Worm (Caenorhabditis elegans) whole organism, mixed stage, embryonic: ENCODE data around the gene brc-1.

Source experiments
- M03D4.4 ChIP-seq: sonication (generic microtip); optimal IDR thresholded peaks from 2 replicates; lab custom pipeline; 2017; ENCODE audit warnings: mild to moderate bottlenecking, missing genetic modification characterization, missing compliant biosample characterization
- bed-3 ChIP-seq: fragments of 200-800 bp; sonication (Bioruptor generic); optimal IDR thresholded peaks from 3 replicates; lab custom pipeline; 2018; ENCODE audit warnings: mild to moderate bottlenecking, missing genetic modification characterization, moderate library complexity, missing compliant biosample characterization
- blmp-1 ChIP-seq: fragments of 150-350 bp; optimal IDR thresholded peaks from 2 replicates; lab custom pipeline; 2014; ENCODE audit warnings: missing biosample characterization, missing genetic modification characterization
- ceh-39 ChIP-seq: fragments of 150-350 bp; optimal IDR thresholded peaks from 2 replicates; lab custom pipeline; 2014; ENCODE audit warnings: missing biosample characterization, missing genetic modification characterization
- ceh-43 ChIP-seq: fragments of 200-800 bp; sonication (Bioruptor generic); optimal IDR thresholded peaks from 2 replicates; lab custom pipeline; 2018; ENCODE audit warnings: mild to moderate bottlenecking, missing genetic modification characterization, moderate library complexity, missing compliant biosample characterization
- ceh-83 ChIP-seq: fragments of 200-800 bp; sonication (Bioruptor generic); optimal IDR thresholded peaks from 2 replicates; lab custom pipeline; 2018; ENCODE audit warnings: mild to moderate bottlenecking, missing genetic modification characterization, missing compliant biosample characterization
- ces-1 ChIP-seq: fragments of 150-350 bp; optimal IDR thresholded peaks from 2 replicates; lab custom pipeline; 2014; ENCODE audit warnings: missing biosample characterization, missing genetic modification reagents, missing genetic modification characterization
- cnd-1 ChIP-seq: fragments of 200-800 bp; sonication (Bioruptor generic); optimal IDR thresholded peaks from 2 replicates; lab custom pipeline; 2018; ENCODE audit warnings: mild to moderate bottlenecking, missing genetic modification characterization, missing compliant biosample characterization
- drap-1 ChIP-seq: fragments of 200-800 bp; sonication (Bioruptor generic); optimal IDR thresholded peaks from 3 replicates; lab custom pipeline; 2018; ENCODE audit warnings: mild to moderate bottlenecking, missing genetic modification characterization, missing compliant biosample characterization
- elt-1 ChIP-seq: sonication (generic microtip); optimal IDR thresholded peaks from 2 replicates; lab custom pipeline; 2017; ENCODE audit warnings: missing genetic modification characterization, mild to moderate bottlenecking, missing compliant biosample characterization, antibody characterized with exemption, moderate library complexity, borderline replicate concordance; ENCODE audit not compliant: insufficient read depth
- elt-3 ChIP-seq: fragments of 150-350 bp; optimal IDR thresholded peaks from 2 replicates; lab custom pipeline; 2014; ENCODE audit warnings: missing biosample characterization, missing genetic modification characterization
- ham-2 ChIP-seq: fragments of 200-800 bp; sonication (Bioruptor generic); optimal IDR thresholded peaks from 2 replicates; lab custom pipeline; 2018; ENCODE audit warnings: mild to moderate bottlenecking, missing genetic modification characterization, missing compliant biosample characterization
- lin-13 ChIP-seq: fragments of 150-350 bp; optimal IDR thresholded peaks from 2 replicates; lab custom pipeline; 2014; ENCODE audit warnings: missing biosample characterization, missing genetic modification characterization
- lsy-2 ChIP-seq: fragments of 150-350 bp; optimal IDR thresholded peaks from 2 replicates; lab custom pipeline; 2014; ENCODE audit warnings: missing biosample characterization, missing genetic modification characterization
- mab-5 ChIP-seq: fragments of 150-350 bp; optimal IDR thresholded peaks from 2 replicates; lab custom pipeline; 2014; ENCODE audit warnings: missing biosample characterization, missing genetic modification characterization
- nhr-2 ChIP-seq: fragments of 150-350 bp; optimal IDR thresholded peaks from 2 replicates; lab custom pipeline; 2014; ENCODE audit warnings: missing biosample characterization, missing genetic modification characterization
- nhr-237 ChIP-seq: fragments of 150-350 bp; optimal IDR thresholded peaks from 2 replicates; lab custom pipeline; 2014; ENCODE audit warnings: missing biosample characterization, missing genetic modification characterization
- nhr-76 ChIP-seq: sonication (generic microtip); optimal IDR thresholded peaks from 2 replicates; lab custom pipeline; 2017; ENCODE audit warnings: missing biosample characterization, missing genetic modification characterization
- pha-4 ChIP-seq: fragments of 150-350 bp; optimal IDR thresholded peaks from 2 replicates; lab custom pipeline; 2018; ENCODE audit warnings: missing biosample characterization, missing genetic modification reagents, missing genetic modification characterization
- sem-2 ChIP-seq: fragments of 200-800 bp; sonication (Bioruptor generic); optimal IDR thresholded peaks from 2 replicates; lab custom pipeline; 2018; ENCODE audit warnings: mild to moderate bottlenecking, missing genetic modification characterization, missing compliant biosample characterization
- sptf-1 ChIP-seq: sonication (generic microtip); optimal IDR thresholded peaks from 2 replicates; lab custom pipeline; 2017; ENCODE audit warnings: mild to moderate bottlenecking, missing genetic modification characterization, moderate library complexity, missing compliant biosample characterization
- tbx-8 ChIP-seq: fragments of 200-800 bp; sonication (Bioruptor generic); optimal IDR thresholded peaks from 2 replicates; lab custom pipeline; 2018; ENCODE audit warnings: mild to moderate bottlenecking, missing genetic modification characterization, moderate library complexity, missing compliant biosample characterization
- unc-39 ChIP-seq: fragments of 150-350 bp; optimal IDR thresholded peaks from 2 replicates; lab custom pipeline; 2014; ENCODE audit warnings: missing biosample characterization, missing genetic modification characterization
- unc-62 ChIP-seq: fragments of 150-350 bp; optimal IDR thresholded peaks from 2 replicates; lab custom pipeline; 2014; ENCODE audit warnings: missing biosample characterization, missing genetic modification reagents, missing genetic modification characterization
- zip-8 ChIP-seq: fragments of 150-350 bp; optimal IDR thresholded peaks from 2 replicates; lab custom pipeline; 2014; ENCODE audit warnings: missing biosample characterization, missing genetic modification characterization

brc-1 gene

ce11 chrIII:3874895-3875294, 12.1 kb upstream of the brc-1 start:
- no peak for TF ChIP-seq bed-3 (GFP tag; lab: Kevin White, UChicago)
- no peak for TF ChIP-seq mab-5 (tag; lab: Kevin White, UChicago)
- TF ChIP-seq pha-4 (tag; lab: Kevin White, UChicago), result no peak
- no peak for TF ChIP-seq drap-1 (GFP tag; lab: Kevin White, UChicago)
- no peak for TF ChIP-seq M03D4.4 (tag; lab: Kevin White, UChicago)
- TF ChIP-seq ceh-39 (tag; lab: Kevin White, UChicago), result no peak
- no peak for TF ChIP-seq ces-1 (GFP tag; lab: Kevin White, UChicago)
- no peak for TF ChIP-seq nhr-76
- no peak for TF ChIP-seq elt-1 (tag; lab: Kevin White, UChicago)
- no peak for TF ChIP-seq ham-2 (GFP tag; lab: Kevin White, UChicago)
- TF ChIP-seq unc-39 (tag; lab: Kevin White, UChicago), result no peak
- TF ChIP-seq lsy-2, result no peak
- no peak for TF ChIP-seq elt-3
- no peak for TF ChIP-seq ceh-83 (GFP tag; lab: Kevin White, UChicago)
- no peak for TF ChIP-seq unc-62 (GFP tag; lab: Kevin White, UChicago)
- no peak for TF ChIP-seq sem-2 (GFP tag; lab: Kevin White, UChicago)
- no peak for TF ChIP-seq lin-13 (tag; lab: Kevin White, UChicago)
- no peak for TF ChIP-seq sptf-1 (tag; lab: Kevin White, UChicago)

DNA sequence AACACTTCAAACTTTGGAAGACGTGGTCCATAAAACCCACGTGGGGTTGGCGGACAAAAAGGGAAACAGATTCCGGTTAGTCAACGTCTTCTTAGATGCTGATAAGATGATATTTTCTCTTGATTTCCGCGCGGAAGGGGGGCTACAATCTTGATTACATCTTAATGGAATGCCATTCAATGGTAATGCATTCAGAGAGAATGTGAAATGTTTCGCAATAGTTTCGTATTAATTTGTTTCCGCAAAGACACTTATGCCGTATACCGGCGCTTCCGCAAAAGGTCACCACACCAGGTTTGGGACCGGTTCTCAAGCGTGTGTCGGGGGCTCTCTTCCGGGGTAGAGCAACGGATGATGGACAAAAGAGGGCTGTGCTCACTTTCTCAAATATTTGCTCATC, 11.7 kb upstream of the brc-1 start:
- TF ChIP-seq elt-3 (peak; percentile 68), drap-1 (GFP tag; lab: Kevin White, UChicago) (no peak), nhr-237 (tag; lab: Kevin White, UChicago) (no peak), elt-1 (tag; lab: Kevin White, UChicago) (peak; percentile 43)
- TF ChIP-seq, all 35 proteins: peak for 2

ce11 chrIII:3873424-3873823, 10.7 kb upstream of the brc-1 start:
- TF ChIP-seq blmp-1 (tag; lab: Kevin White, UChicago), result no peak
- TF ChIP-seq pha-4 (tag; lab: Kevin White, UChicago), result peak; percentile 5

ce11 chrIII:3872978-3873377, 10.2 kb upstream of the brc-1 start:
- no peak for TF ChIP-seq tbx-8 (GFP tag; lab: Kevin White, UChicago)
- no peak for TF ChIP-seq unc-62 (GFP tag; lab: Kevin White, UChicago)
- no peak for TF ChIP-seq ces-1 (GFP tag; lab: Kevin White, UChicago)
- no peak for TF ChIP-seq cnd-1 (tag; lab: Kevin White, UChicago)
- no peak for TF ChIP-seq ceh-43 (GFP tag; lab: Kevin White, UChicago)
- TF ChIP-seq ham-2 (GFP tag; lab: Kevin White, UChicago), result no peak
- TF ChIP-seq nhr-76, result no peak

- TF ChIP-seq nhr-2, result peak; percentile 100
- peak; percentile 79 for TF ChIP-seq zip-8 (tag; lab: Kevin White, UChicago)
- no peak for TF ChIP-seq pha-4 (tag; lab: Kevin White, UChicago)
- TF ChIP-seq, all 35 proteins: peak for 2
These were observed 9.2 kb upstream of the brc-1 start for ce11 chrIII:3871763-3872486.

ce11 chrIII:3869292-3869781, 6.6 kb upstream of the brc-1 start:
- TF ChIP-seq nhr-237 (tag; lab: Kevin White, UChicago) (no peak), lin-13 (tag; lab: Kevin White, UChicago) (no peak), ceh-39 (tag; lab: Kevin White, UChicago) (no peak), cnd-1 (tag; lab: Kevin White, UChicago) (no peak), ceh-83 (GFP tag; lab: Kevin White, UChicago) (no peak), unc-39 (tag; lab: Kevin White, UChicago) (peak; percentile 30), sem-2 (GFP tag; lab: Kevin White, UChicago) (no peak)
